Worm (Caenorhabditis elegans) whole organism, mixed stage, embryonic: ENCODE results near the gene C48B4.13.

Experiments
- ceh-43 ChIP-seq: fragments of 200-800 bp; sonication (Bioruptor generic); optimal IDR thresholded peaks from 2 replicates; lab custom pipeline; 2018; ENCODE audit warnings: mild to moderate bottlenecking, missing genetic modification characterization, moderate library complexity, missing compliant biosample characterization
- elt-3 ChIP-seq: fragments of 150-350 bp; optimal IDR thresholded peaks from 2 replicates; lab custom pipeline; 2014; ENCODE audit warnings: missing biosample characterization, missing genetic modification characterization
- flh-1 ChIP-seq: fragments of 200-800 bp; sonication (Bioruptor generic); optimal IDR thresholded peaks from 2 replicates; lab custom pipeline; 2018; ENCODE audit warnings: mild to moderate bottlenecking, missing genetic modification characterization, moderate library complexity, missing compliant biosample characterization
- lsy-2 ChIP-seq: fragments of 150-350 bp; optimal IDR thresholded peaks from 2 replicates; lab custom pipeline; 2014; ENCODE audit warnings: missing biosample characterization, missing genetic modification characterization
- nhr-12 ChIP-seq: fragments of 150-350 bp; optimal IDR thresholded peaks from 2 replicates; lab custom pipeline; 2014; ENCODE audit warnings: missing biosample characterization, missing genetic modification characterization
- nhr-237 ChIP-seq: fragments of 150-350 bp; optimal IDR thresholded peaks from 2 replicates; lab custom pipeline; 2014; ENCODE audit warnings: missing biosample characterization, missing genetic modification characterization
- pha-4 ChIP-seq: fragments of 150-350 bp; optimal IDR thresholded peaks from 2 replicates; lab custom pipeline; 2018; ENCODE audit warnings: missing biosample characterization, missing genetic modification reagents, missing genetic modification characterization
- snpc-4 ChIP-seq: fragments of 150-350 bp; optimal IDR thresholded peaks from 2 replicates; lab custom pipeline; 2014; ENCODE audit warnings: missing biosample characterization, missing genetic modification characterization
- unc-62 ChIP-seq: fragments of 150-350 bp; optimal IDR thresholded peaks from 2 replicates; lab custom pipeline; 2014; ENCODE audit warnings: missing biosample characterization, missing genetic modification reagents, missing genetic modification characterization

ce11 chrIII:9583224-9583623, 14.7 kb downstream of the C48B4.13 start:
- no peak for TF ChIP-seq nhr-237 (tag; lab: Kevin White, UChicago)
- no peak for TF ChIP-seq pha-4 (tag; lab: Kevin White, UChicago)
- TF ChIP-seq unc-62 (GFP tag; lab: Kevin White, UChicago), result no peak
- TF ChIP-seq flh-1 (GFP tag; lab: Kevin White, UChicago), result no peak
- no peak for TF ChIP-seq lsy-2 (tag; lab: Kevin White, UChicago)
- no peak for TF ChIP-seq ceh-43
- no peak for TF ChIP-seq elt-3 (tag; lab: Kevin White, UChicago)
- TF ChIP-seq nhr-12 (tag; lab: Kevin White, UChicago), result no peak
- no peak for TF ChIP-seq snpc-4 (tag; lab: Kevin White, UChicago)
